Worm (Caenorhabditis elegans) whole organism, L4/young adult: Measurements from ENCODE around the gene F17E5.2.

ENCODE experiments used
- W03F9.2 ChIP-seq: fragments of 150-350 bp; optimal IDR thresholded peaks from 2 replicates; lab custom pipeline; 2014; ENCODE audit warnings: missing biosample characterization, missing genetic modification characterization
- dao-5 ChIP-seq: sonication (generic microtip); optimal IDR thresholded peaks from 2 replicates; lab custom pipeline; 2016; ENCODE audit warnings: missing genotype, missing genetic modification characterization, moderate library complexity, missing compliant biosample characterization
- him-1 ChIP-seq: sonication (generic microtip); optimal IDR thresholded peaks from 2 replicates; lab custom pipeline; 2016; ENCODE audit warnings: missing genotype, missing genetic modification reagents, missing genetic modification characterization, missing compliant biosample characterization

- TF ChIP-seq dao-5 (tag; lab: Kevin White, UChicago): no peak
- no peak for TF ChIP-seq him-1 (tag; lab: Kevin White, UChicago)
- TF ChIP-seq W03F9.2 (tag; lab: Kevin White, UChicago): no peak
These were observed 31.4 kb downstream of the F17E5.2 start, which contains the start of gene T24D3.2 for ce11 chrX:12425427-12425826.
